Worm (Caenorhabditis elegans): ENCODE measurements around the gene his-72.

The his-72 gene

ce11 chrIII:12335400-12335994, 33.4 kb downstream of the his-72 start (continued):
- no peak for TF ChIP-seq rpc-1 (optimal IDR thresholded peaks at IDR 0.05)
- TF ChIP-seq rpc-1 (tag; optimal IDR thresholded peaks at IDR 0.05) = no peak
- TF ChIP-seq unc-130 (GFP tag; optimal IDR thresholded peaks at IDR 0.05) = no peak
- no peak for TF ChIP-seq F33H1.4 (GFP tag; IDR thresholded peaks at IDR 0.05)
- no peak for TF ChIP-seq K11D2.4 (GFP tag; IDR thresholded peaks at IDR 0.05)
- no peak for TF ChIP-seq athp-1 (tag; optimal IDR thresholded peaks at IDR 0.05)
- TF ChIP-seq cebp-1 (GFP tag; IDR thresholded peaks at IDR 0.05) = no peak
- TF ChIP-seq cebp-1 (tag; optimal IDR thresholded peaks at IDR 0.05) = peak; percentile 64
- TF ChIP-seq ceh-27 (GFP tag; optimal IDR thresholded peaks at IDR 0.05) = no peak
- TF ChIP-seq hlh-12 (tag; optimal IDR thresholded peaks at IDR 0.05) = no peak
- no peak for TF ChIP-seq F52B5.7 (tag; optimal IDR thresholded peaks at IDR 0.05)
- peak; percentile 22 for TF ChIP-seq ZK185.1 (tag; optimal IDR thresholded peaks at IDR 0.05; ENCODE audit: poor library complexity, severe bottlenecking)
- TF ChIP-seq hmg-1.2 (GFP tag; IDR thresholded peaks at IDR 0.05) = peak; percentile 94
- no peak for TF ChIP-seq die-1 (tag; optimal IDR thresholded peaks at IDR 0.05)
- TF ChIP-seq ztf-26 (tag; optimal IDR thresholded peaks at IDR 0.05) = peak; percentile 21
- TF ChIP-seq sdz-38 (tag; optimal IDR thresholded peaks at IDR 0.05) = no peak
- TF ChIP-seq F55B11.4 (tag; optimal IDR thresholded peaks at IDR 0.05; ENCODE audit: borderline replicate concordance, insufficient read depth) = no peak
- TF ChIP-seq lin-26 (GFP tag; IDR thresholded peaks at IDR 0.05) = no peak
- TF ChIP-seq madf-6 (GFP tag; IDR thresholded peaks at IDR 0.05) = no peak
- TF ChIP-seq F23B12.7 (tag; optimal IDR thresholded peaks at IDR 0.05; ENCODE audit: insufficient read depth) = no peak
- TF ChIP-seq attf-5 (GFP tag; optimal IDR thresholded peaks at IDR 0.05) = peak; percentile 24
- peak; percentile 50; the same call in 1 of the 2 replicates for TF ChIP-seq B0336.3 (GFP tag; IDR thresholded peaks at IDR 0.05)
- TF ChIP-seq gei-17 (GFP tag; optimal IDR thresholded peaks at IDR 0.05) = no peak
- TF ChIP-seq attf-3 (GFP tag; conservative IDR thresholded peaks at IDR 0.05) = no peak
- TF ChIP-seq lir-1 (GFP tag; conservative IDR thresholded peaks at IDR 0.05) = no peak
- TF ChIP-seq lin-54 (GFP tag; optimal IDR thresholded peaks at IDR 0.05) = no peak
- TF ChIP-seq ceh-100 (GFP tag; IDR thresholded peaks at IDR 0.05) = no peak
- peak; percentile 59 for TF ChIP-seq lin-40 (tag; optimal IDR thresholded peaks at IDR 0.05)
- peak; percentile 80 for TF ChIP-seq nhr-80 (tag; optimal IDR thresholded peaks at IDR 0.05)
- TF ChIP-seq attf-6 (GFP tag; IDR thresholded peaks at IDR 0.05) = no peak
- TF ChIP-seq F22D6.2 (tag; optimal IDR thresholded peaks at IDR 0.05) = no peak
- TF ChIP-seq ets-4 (GFP tag; optimal IDR thresholded peaks at IDR 0.05) = no peak
- no peak for TF ChIP-seq F49E8.2 (tag; optimal IDR thresholded peaks at IDR 0.05; ENCODE audit: insufficient read depth)
- no peak for TF ChIP-seq zim-3 (tag; optimal IDR thresholded peaks at IDR 0.05)
- no peak for TF ChIP-seq T26A5.8 (tag; optimal IDR thresholded peaks at IDR 0.05)
- TF ChIP-seq sptf-2 (GFP tag; optimal IDR thresholded peaks at IDR 0.05) = no peak
- no peak for TF ChIP-seq ztf-28 (GFP tag; IDR thresholded peaks at IDR 0.05)
- no peak for TF ChIP-seq K12H6.12 (tag; optimal IDR thresholded peaks at IDR 0.05)
- no peak for TF ChIP-seq let-607 (tag; optimal IDR thresholded peaks at IDR 0.05)
- no peak for TF ChIP-seq nhr-120 (GFP tag; IDR thresholded peaks at IDR 0.05)
- TF ChIP-seq snpc-1.3 (tag; optimal IDR thresholded peaks at IDR 0.05; ENCODE audit: insufficient read depth) = no peak
- TF ChIP-seq akir-1 (GFP tag; optimal IDR thresholded peaks at IDR 0.05) = no peak
- no peak for TF ChIP-seq pbrm-1 (GFP tag; IDR thresholded peaks at IDR 0.05)
- no peak for TF ChIP-seq cebp-2 (GFP tag; IDR thresholded peaks at IDR 0.05)
- TF ChIP-seq Y95B8A.8 (GFP tag; IDR thresholded peaks at IDR 0.05) = no peak
